Fruit fly (Drosophila melanogaster) whole organism: Measurements from ENCODE around the gene CG17270.

ENCODE experiments used
- EcR ChIP-seq, 2 experiments: fragments of >200 bp; optimal IDR thresholded peaks; 2 replicates each; lab custom pipeline; 2017; ENCODE audit warnings: missing biosample characterization in 2 of 2, missing genetic modification characterization in 2 of 2, missing genetic modification reagents in 2 of 2
- psq ChIP-seq: fragments of >200 bp; optimal IDR thresholded peaks from 2 replicates; lab custom pipeline; 2017
- usp ChIP-seq: fragments of >200 bp; optimal IDR thresholded peaks from 2 replicates; lab custom pipeline; 2017; ENCODE audit warnings: missing biosample characterization, missing genetic modification characterization, mixed read lengths

- TF ChIP-seq usp (no peak), psq (lab: Kevin White, UChicago) (no peak), EcR (GFP tag; optimal IDR thresholded peaks at IDR 0.05; lab: Kevin White, UChicago) (no peak)
Measured at dm6 chr3R:20774125-20774524, 44.6 kb downstream of the CG17270 start.
